Worm (Caenorhabditis elegans) whole organism, late embryonic: ENCODE measurements around the gene clec-183.
"Not testable (repeated sequence)": the region's sequence is repeated elsewhere in the genome, so short reads cannot be mapped to it uniquely, and the experiment has no call there.

Source experiments
- C38D4.7 ChIP-seq: fragments of 200-800 bp; sonication (Bioruptor generic); optimal IDR thresholded peaks from 2 replicates; lab custom pipeline; 2018; ENCODE audit warnings: mild to moderate bottlenecking, missing genetic modification characterization, moderate library complexity, missing compliant biosample characterization
- K02D7.2 ChIP-seq: sonication (generic microtip); optimal IDR thresholded peaks from 2 replicates; lab custom pipeline; 2017; ENCODE audit warnings: mild to moderate bottlenecking, missing genetic modification characterization, missing compliant biosample characterization
- ceh-14 ChIP-seq: sonication (generic microtip); optimal IDR thresholded peaks from 2 replicates; lab custom pipeline; 2016; ENCODE audit warnings: missing genotype, missing genetic modification characterization, missing compliant biosample characterization
- ceh-19 ChIP-seq: fragments of 200-800 bp; sonication (Bioruptor generic); optimal IDR thresholded peaks from 2 replicates; lab custom pipeline; 2018; ENCODE audit warnings: mild to moderate bottlenecking, missing genetic modification characterization, missing compliant biosample characterization
- ceh-24 ChIP-seq: sonication (generic microtip); optimal IDR thresholded peaks from 2 replicates; lab custom pipeline; 2016; ENCODE audit warnings: mild to moderate bottlenecking, missing genetic modification characterization, missing compliant biosample characterization
- ceh-45 ChIP-seq: fragments of 200-800 bp; sonication (Bioruptor generic); IDR thresholded peaks from 2 replicates; pipeline ENCODE4 v1.3.6; 2022; ENCODE audit warnings: missing genetic modification reagents, missing genetic modification characterization, missing compliant biosample characterization
- ceh-6 ChIP-seq: fragments of 200-800 bp; sonication (Bioruptor generic); optimal IDR thresholded peaks from 2 replicates; lab custom pipeline; 2018; ENCODE audit warnings: mild to moderate bottlenecking, missing genetic modification characterization, missing compliant biosample characterization
- che-1 ChIP-seq: sonication (generic microtip); optimal IDR thresholded peaks from 2 replicates; lab custom pipeline; 2016; ENCODE audit warnings: mild to moderate bottlenecking, missing genetic modification characterization, missing compliant biosample characterization
- dmd-4 ChIP-seq: sonication (generic microtip); optimal IDR thresholded peaks from 2 replicates; lab custom pipeline; 2016; ENCODE audit warnings: borderline replicate concordance, missing genetic modification characterization, missing compliant biosample characterization
- elt-2 ChIP-seq: sonication (generic microtip); optimal IDR thresholded peaks from 2 replicates; lab custom pipeline; 2016; ENCODE audit warnings: missing genetic modification reagents, missing genetic modification characterization, missing compliant biosample characterization
- elt-4 ChIP-seq: sonication (generic microtip); optimal IDR thresholded peaks from 2 replicates; lab custom pipeline; 2016; ENCODE audit warnings: missing genetic modification characterization, missing compliant biosample characterization
- fax-1 ChIP-seq: sonication (generic microtip); optimal IDR thresholded peaks from 2 replicates; lab custom pipeline; 2016; ENCODE audit warnings: missing genotype, missing genetic modification characterization, missing compliant biosample characterization
- fkh-10 ChIP-seq: fragments of 150-350 bp; optimal IDR thresholded peaks from 2 replicates; lab custom pipeline; 2014; ENCODE audit warnings: missing biosample characterization, missing genetic modification reagents, missing genetic modification characterization
- fkh-6 ChIP-seq: sonication (generic microtip); optimal IDR thresholded peaks from 2 replicates; lab custom pipeline; 2016; ENCODE audit warnings: missing genetic modification characterization, missing compliant biosample characterization
- hlh-15 ChIP-seq: sonication (generic microtip); optimal IDR thresholded peaks from 2 replicates; lab custom pipeline; 2016; ENCODE audit warnings: missing genetic modification characterization, missing compliant biosample characterization
- hlh-30 ChIP-seq: sonication (generic microtip); optimal IDR thresholded peaks from 2 replicates; lab custom pipeline; 2017; ENCODE audit warnings: antibody characterized with exemption, missing genetic modification characterization, missing compliant biosample characterization; ENCODE audit not compliant: insufficient read depth
- lim-6 ChIP-seq: sonication (generic microtip); optimal IDR thresholded peaks from 2 replicates; lab custom pipeline; 2016; ENCODE audit warnings: missing genetic modification characterization, missing compliant biosample characterization
- mec-3 ChIP-seq: sonication (generic microtip); optimal IDR thresholded peaks from 2 replicates; lab custom pipeline; 2016; ENCODE audit warnings: borderline replicate concordance, missing genetic modification characterization, missing compliant biosample characterization
- nhr-11 ChIP-seq: fragments of 150-350 bp; optimal IDR thresholded peaks from 2 replicates; lab custom pipeline; 2014; ENCODE audit warnings: missing biosample characterization, missing genetic modification characterization
- npax-4 ChIP-seq: sonication (generic microtip); optimal IDR thresholded peaks from 2 replicates; lab custom pipeline; 2016; ENCODE audit warnings: missing genetic modification characterization, missing compliant biosample characterization
- pag-3 ChIP-seq: sonication (generic microtip); optimal IDR thresholded peaks from 2 replicates; lab custom pipeline; 2016; ENCODE audit warnings: missing compliant biosample characterization, missing genetic modification characterization, borderline replicate concordance
- pat-9 ChIP-seq: fragments of 200-800 bp; sonication (Bioruptor generic); optimal IDR thresholded peaks from 2 replicates; lab custom pipeline; 2018; ENCODE audit warnings: mild to moderate bottlenecking, missing genetic modification characterization, moderate library complexity, missing compliant biosample characterization
- pax-1 ChIP-seq: fragments of 150-350 bp; optimal IDR thresholded peaks from 2 replicates; lab custom pipeline; 2014; ENCODE audit warnings: missing biosample characterization, missing genetic modification characterization
- pros-1 ChIP-seq: fragments of 150-350 bp; optimal IDR thresholded peaks from 2 replicates; lab custom pipeline; 2014; ENCODE audit warnings: missing biosample characterization, missing genetic modification reagents, missing genetic modification characterization
- rnt-1 ChIP-seq: sonication (generic microtip); optimal IDR thresholded peaks from 2 replicates; lab custom pipeline; 2016; ENCODE audit warnings: missing genetic modification characterization, missing compliant biosample characterization
- sdc-2 ChIP-seq: sonication (generic microtip); optimal IDR thresholded peaks from 2 replicates; lab custom pipeline; 2016; ENCODE audit warnings: missing genotype, missing genetic modification characterization, missing compliant biosample characterization
- sox-2 ChIP-seq: fragments of 200-800 bp; sonication (Bioruptor generic); IDR thresholded peaks from 2 replicates; pipeline ENCODE4 v1.3.6; 2022; ENCODE audit warnings: missing genetic modification reagents, missing genetic modification characterization, missing compliant biosample characterization
- tbx-7 ChIP-seq: sonication (generic microtip); optimal IDR thresholded peaks from 2 replicates; lab custom pipeline; 2016; ENCODE audit warnings: missing genotype, missing genetic modification characterization, missing compliant biosample characterization
- unc-3 ChIP-seq, 2 experiments: fragments of 200-800 bp in 1 of 2; sonication (Bioruptor generic) in 1 of 2; sonication (generic microtip) in 1 of 2; conservative IDR thresholded peaks in 1 of 2; optimal IDR thresholded peaks in 1 of 2; 2 replicates each; pipeline versions ENCODE4 v1.3.6 to Lab custom; 2016 to 2022; ENCODE audit warnings: missing compliant biosample characterization in 2 of 2, missing genetic modification characterization in 2 of 2, missing genetic modification reagents in 1 of 2
- unc-86 ChIP-seq: sonication (generic microtip); optimal IDR thresholded peaks from 2 replicates; lab custom pipeline; 2016; ENCODE audit warnings: missing genetic modification characterization, missing compliant biosample characterization

clec-183 gene

ce11 chrIV:9327706-9328105, at the start of gene clec-183:
TSS of gene clec-183 (plus strand) at chrIV:9328006.
- TF ChIP-seq pax-1 (tag; lab: Kevin White, UChicago) = no peak

- TF ChIP-seq dmd-4, lim-6, fkh-6 (tag; lab: Kevin White, UChicago): not testable (repeated sequence)
- TF ChIP-seq, all 69 proteins: peak for 0; not testable (repeated sequence) for 69
Measured at ce11 chrIV:9286305-9286704, 41.5 kb upstream of the clec-183 start, which contains the start of gene nhr-267. TSS of gene nhr-267 (minus strand) at chrIV:9286405.

DNA sequence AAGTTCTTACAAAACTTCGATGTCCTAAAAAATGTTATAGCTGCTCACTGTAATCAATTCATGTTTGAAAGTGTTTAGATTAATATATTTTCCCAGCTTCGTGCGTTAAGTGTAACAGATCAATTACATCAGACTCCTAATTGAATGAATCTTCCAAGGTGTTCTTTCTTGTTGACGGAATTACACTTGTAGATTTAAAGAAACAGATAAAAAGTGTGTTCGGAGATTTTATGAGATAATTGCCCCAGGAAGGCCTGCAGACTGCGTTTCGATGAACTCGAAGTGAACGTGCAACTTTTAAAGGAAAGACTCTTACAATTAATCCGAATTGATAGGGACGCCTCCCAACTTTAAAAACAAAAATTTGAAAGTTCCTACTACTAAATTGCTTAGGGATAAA, 38.2 kb upstream of the clec-183 start:
- TF ChIP-seq pag-3 (tag; lab: Kevin White, UChicago) (no peak), unc-3 (GFP tag; conservative IDR thresholded peaks at IDR 0.05; lab: Robert Waterston, UW) (no peak), unc-3 (tag; optimal IDR thresholded peaks at IDR 0.05; lab: Kevin White, UChicago) (no peak), unc-86 (tag; lab: Kevin White, UChicago) (no peak), nhr-11 (no peak)

DNA sequence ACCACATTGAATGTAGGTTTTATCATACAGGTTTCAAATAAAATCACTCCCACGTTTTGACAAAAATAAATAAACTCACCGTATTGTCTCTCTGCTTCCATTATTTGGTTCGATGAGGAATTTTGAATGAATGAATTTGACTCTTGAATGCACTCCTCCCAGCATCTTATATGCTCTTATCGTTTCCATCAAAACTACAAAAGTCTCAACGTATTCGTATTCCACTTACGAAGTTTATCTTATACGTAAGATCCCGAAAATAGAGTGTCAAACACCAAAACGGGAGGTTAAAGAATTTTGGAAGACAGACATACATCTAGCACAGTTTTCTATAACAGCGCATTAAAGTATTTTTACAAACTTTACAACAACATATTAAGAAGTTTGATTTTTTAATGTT, 34.0 kb upstream of the clec-183 start, which contains the start of gene nhr-264:
Gene nhr-264, minus strand, starts transcription at position 101 of the 400 bp plus-strand sequence.
- TF ChIP-seq pag-3 (tag; lab: Kevin White, UChicago); ceh-14 (tag; lab: Kevin White, UChicago); ceh-45 (GFP tag; lab: Robert Waterston, UW): not testable (repeated sequence)

ce11 chrIV:9296285-9296684, 31.5 kb upstream of the clec-183 start, which contains the start of gene F49C12.1:
TSS of gene F49C12.1 (minus strand) at chrIV:9296354.
- TF ChIP-seq hlh-15 (tag; lab: Kevin White, UChicago) = no peak
- no peak for TF ChIP-seq elt-2 (tag; lab: Kevin White, UChicago)
- no peak for TF ChIP-seq ceh-45 (GFP tag; lab: Robert Waterston, UW)

- TF ChIP-seq fax-1 (tag; lab: Kevin White, UChicago) (no peak), ceh-19 (no peak), lim-6 (tag; lab: Kevin White, UChicago) (no peak), unc-86 (tag; lab: Kevin White, UChicago) (no peak), pat-9 (tag; lab: Kevin White, UChicago) (no peak), unc-3 (GFP tag; conservative IDR thresholded peaks at IDR 0.05; lab: Robert Waterston, UW) (no peak), unc-3 (tag; optimal IDR thresholded peaks at IDR 0.05; lab: Kevin White, UChicago) (no peak), elt-4 (no peak), K02D7.2 (no peak), fkh-6 (tag; lab: Kevin White, UChicago) (no peak), ceh-24 (no peak), sdc-2 (tag; lab: Kevin White, UChicago) (no peak), che-1 (tag; lab: Kevin White, UChicago) (no peak), mec-3 (tag; lab: Kevin White, UChicago) (no peak), sox-2 (GFP tag; lab: Robert Waterston, UW) (no peak), rnt-1 (no peak), pax-1 (tag; lab: Kevin White, UChicago) (no peak), hlh-30 (tag; lab: Kevin White, UChicago) (no peak), fkh-10 (GFP tag; lab: Kevin White, UChicago) (no peak), ceh-6 (GFP tag; lab: Kevin White, UChicago) (no peak)
- TF ChIP-seq, all 69 proteins: peak for 0
Measured at ce11 chrIV:9299145-9299544, 28.7 kb upstream of the clec-183 start, which contains the start of gene F49C12.2. TSS of gene F49C12.2 (minus strand) at chrIV:9299245.

DNA sequence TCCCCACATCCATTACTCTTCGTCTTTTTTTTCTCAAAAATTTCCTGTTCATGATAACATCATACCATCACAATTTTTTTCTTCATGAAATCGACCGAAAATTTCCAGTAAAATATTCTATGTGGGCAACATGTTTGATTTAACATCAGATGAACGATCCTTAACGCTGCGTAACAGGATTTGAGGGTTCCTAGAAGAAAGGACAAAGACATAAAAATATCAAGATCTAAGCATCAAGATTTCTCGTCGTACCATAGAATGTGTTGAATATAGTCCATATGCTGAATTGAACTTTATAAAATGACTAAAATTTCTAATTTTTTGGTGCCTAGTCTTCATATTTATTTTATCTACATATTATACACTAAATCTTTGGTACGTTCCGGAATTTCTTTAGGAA, 27.7 kb upstream of the clec-183 start, which contains the start of gene F49C12.3:
Gene F49C12.3, plus strand, starts transcription at position 301 of the 400 bp plus-strand sequence.
- TF ChIP-seq npax-4 (tag; lab: Kevin White, UChicago) = no peak
- TF ChIP-seq tbx-7 (tag; lab: Kevin White, UChicago) = no peak
- TF ChIP-seq fkh-10 (GFP tag; lab: Kevin White, UChicago) = no peak
- TF ChIP-seq pros-1 = no peak
- TF ChIP-seq C38D4.7 (GFP tag; lab: Kevin White, UChicago) = no peak
